Fruit fly (Drosophila melanogaster) whole organism, wandering third instar larva: ENCODE data around the gene CG14854.

ENCODE experiments used
- Abd-B ChIP-seq: fragments of >200 bp; optimal IDR thresholded peaks from 2 replicates; lab custom pipeline; 2017; ENCODE audit warnings: missing biosample characterization, missing genetic modification characterization
- CrebA ChIP-seq: fragments of 200-800 bp; sonication (Bioruptor generic); optimal IDR thresholded peaks from 2 replicates; lab custom pipeline; 2016; ENCODE audit warnings: missing biosample characterization, mild to moderate bottlenecking, missing genetic modification characterization, borderline replicate concordance
- Dfd ChIP-seq: fragments of >200 bp; optimal IDR thresholded peaks from 2 replicates; lab custom pipeline; 2017; ENCODE audit warnings: missing biosample characterization, missing genetic modification characterization
- OdsH ChIP-seq: fragments of 200-800 bp; sonication (Bioruptor generic); optimal IDR thresholded peaks from 2 replicates; lab custom pipeline; 2016; ENCODE audit warnings: missing biosample characterization, mild to moderate bottlenecking, missing genetic modification characterization
- Vsx2 ChIP-seq: fragments of 200-300, 225-300 bp; sonication (Bioruptor generic); optimal IDR thresholded peaks from 2 replicates; lab custom pipeline; 2018; ENCODE audit warnings: missing biosample characterization, missing genetic modification characterization; ENCODE audit not compliant: partially characterized antibody
- br ChIP-seq: fragments of 200-800 bp; sonication (Bioruptor generic); optimal IDR thresholded peaks from 2 replicates; lab custom pipeline; 2016; ENCODE audit warnings: missing biosample characterization, missing genetic modification characterization
- dmrt93B ChIP-seq: fragments of 200-800 bp; sonication (Bioruptor generic); optimal IDR thresholded peaks from 2 replicates; lab custom pipeline; 2018; ENCODE audit warnings: missing biosample characterization, mild to moderate bottlenecking, missing genetic modification characterization
- fru ChIP-seq: fragments of 200-800 bp; sonication (Bioruptor generic); optimal IDR thresholded peaks from 3 replicates; lab custom pipeline; 2016; ENCODE audit warnings: missing biosample characterization, mild to moderate bottlenecking, missing genetic modification characterization
- jim ChIP-seq: fragments of 175-275, 200-325 bp; sonication (Bioruptor generic); optimal IDR thresholded peaks from 2 replicates; lab custom pipeline; 2016; ENCODE audit warnings: missing biosample characterization, mild to moderate bottlenecking, missing genetic modification characterization
- pan ChIP-seq: fragments of >200 bp; optimal IDR thresholded peaks from 2 replicates; lab custom pipeline; 2017
- psq ChIP-seq: fragments of 200-800 bp; sonication (Bioruptor generic); optimal IDR thresholded peaks from 3 replicates; lab custom pipeline; 2017; ENCODE audit warnings: missing biosample characterization, mild to moderate bottlenecking, missing genetic modification characterization, moderate library complexity

DNA sequence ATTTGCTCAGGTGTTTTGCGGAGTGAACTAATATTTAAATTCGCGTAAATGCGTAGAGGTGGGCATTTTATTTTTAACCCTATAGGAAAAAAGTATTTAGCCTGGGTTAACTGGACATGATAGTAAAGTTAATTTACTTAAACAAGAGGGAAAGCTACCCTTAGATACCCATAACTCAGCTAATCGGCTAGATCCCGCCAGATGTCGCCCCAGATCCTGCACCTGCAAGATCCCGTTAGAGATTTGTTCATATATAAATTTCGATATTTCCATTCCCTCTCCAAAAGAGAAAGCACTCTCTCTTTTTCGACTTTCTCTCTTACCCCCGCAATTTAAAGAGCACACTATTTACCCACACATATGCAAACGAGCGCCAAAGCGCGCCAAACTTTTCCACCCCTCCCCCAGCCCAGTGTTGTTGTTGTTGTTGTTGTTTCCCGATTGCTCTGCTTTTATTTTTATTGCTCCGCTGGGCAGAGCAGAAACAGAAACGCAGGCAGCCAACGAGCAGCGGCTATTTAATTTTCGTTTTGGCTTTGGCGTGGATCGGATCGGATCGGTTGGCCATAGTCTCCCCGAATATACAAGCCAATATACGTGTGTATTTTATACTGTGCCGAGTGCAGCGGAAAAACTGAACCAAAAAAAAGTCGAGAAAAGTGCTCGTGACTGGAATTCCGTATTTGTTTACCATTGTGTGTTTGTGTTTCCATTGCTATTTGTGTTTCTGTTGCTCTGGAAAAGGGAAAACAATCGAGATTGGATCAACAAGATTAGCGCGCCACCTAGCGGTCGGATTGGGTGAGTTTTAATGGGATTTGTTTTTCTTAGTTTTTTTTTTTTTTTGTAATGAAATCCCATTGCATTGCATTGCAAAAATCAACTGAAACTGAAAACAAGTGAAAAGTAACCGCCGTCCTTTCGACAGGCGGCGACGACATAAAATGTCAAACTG lies 17.1 kb upstream of the CG14854 start, which contains the start of gene stumps:
- TF ChIP-seq jim (GFP tag; lab: Kevin White, UChicago) (no peak), OdsH (GFP tag; lab: Kevin White, UChicago) (no peak), dmrt93B (GFP tag; lab: Kevin White, UChicago) (no peak), Vsx2 (no peak), psq (no peak), pan (lab: Kevin White, UChicago) (no peak), fru (no peak), Dfd (GFP tag; lab: Kevin White, UChicago) (no peak), CrebA (GFP tag; lab: Kevin White, UChicago) (no peak), Abd-B (no peak), br (GFP tag; lab: Kevin White, UChicago) (no peak)
